Worm (Caenorhabditis elegans) whole organism, mixed stage, embryonic: ENCODE measurements around the gene Y43F8B.18.

Experiments
- M03D4.4 ChIP-seq: sonication (generic microtip); optimal IDR thresholded peaks from 2 replicates; lab custom pipeline; 2017; ENCODE audit warnings: mild to moderate bottlenecking, missing genetic modification characterization, missing compliant biosample characterization
- bed-3 ChIP-seq: fragments of 200-800 bp; sonication (Bioruptor generic); optimal IDR thresholded peaks from 3 replicates; lab custom pipeline; 2018; ENCODE audit warnings: mild to moderate bottlenecking, missing genetic modification characterization, moderate library complexity, missing compliant biosample characterization
- blmp-1 ChIP-seq: fragments of 150-350 bp; optimal IDR thresholded peaks from 2 replicates; lab custom pipeline; 2014; ENCODE audit warnings: missing biosample characterization, missing genetic modification characterization
- ceh-39 ChIP-seq: fragments of 150-350 bp; optimal IDR thresholded peaks from 2 replicates; lab custom pipeline; 2014; ENCODE audit warnings: missing biosample characterization, missing genetic modification characterization
- ceh-43 ChIP-seq: fragments of 200-800 bp; sonication (Bioruptor generic); optimal IDR thresholded peaks from 2 replicates; lab custom pipeline; 2018; ENCODE audit warnings: mild to moderate bottlenecking, missing genetic modification characterization, moderate library complexity, missing compliant biosample characterization
- ceh-83 ChIP-seq: fragments of 200-800 bp; sonication (Bioruptor generic); optimal IDR thresholded peaks from 2 replicates; lab custom pipeline; 2018; ENCODE audit warnings: mild to moderate bottlenecking, missing genetic modification characterization, missing compliant biosample characterization
- ces-1 ChIP-seq: fragments of 150-350 bp; optimal IDR thresholded peaks from 2 replicates; lab custom pipeline; 2014; ENCODE audit warnings: missing biosample characterization, missing genetic modification reagents, missing genetic modification characterization
- cnd-1 ChIP-seq: fragments of 200-800 bp; sonication (Bioruptor generic); optimal IDR thresholded peaks from 2 replicates; lab custom pipeline; 2018; ENCODE audit warnings: mild to moderate bottlenecking, missing genetic modification characterization, missing compliant biosample characterization
- drap-1 ChIP-seq: fragments of 200-800 bp; sonication (Bioruptor generic); optimal IDR thresholded peaks from 3 replicates; lab custom pipeline; 2018; ENCODE audit warnings: mild to moderate bottlenecking, missing genetic modification characterization, missing compliant biosample characterization
- elt-1 ChIP-seq: sonication (generic microtip); optimal IDR thresholded peaks from 2 replicates; lab custom pipeline; 2017; ENCODE audit warnings: missing genetic modification characterization, mild to moderate bottlenecking, missing compliant biosample characterization, antibody characterized with exemption, moderate library complexity, borderline replicate concordance; ENCODE audit not compliant: insufficient read depth
- elt-3 ChIP-seq: fragments of 150-350 bp; optimal IDR thresholded peaks from 2 replicates; lab custom pipeline; 2014; ENCODE audit warnings: missing biosample characterization, missing genetic modification characterization
- flh-1 ChIP-seq: fragments of 200-800 bp; sonication (Bioruptor generic); optimal IDR thresholded peaks from 2 replicates; lab custom pipeline; 2018; ENCODE audit warnings: mild to moderate bottlenecking, missing genetic modification characterization, moderate library complexity, missing compliant biosample characterization
- ham-2 ChIP-seq: fragments of 200-800 bp; sonication (Bioruptor generic); optimal IDR thresholded peaks from 2 replicates; lab custom pipeline; 2018; ENCODE audit warnings: mild to moderate bottlenecking, missing genetic modification characterization, missing compliant biosample characterization
- hlh-1 ChIP-seq: fragments of 150-350 bp; optimal IDR thresholded peaks from 2 replicates; lab custom pipeline; 2014; ENCODE audit warnings: missing biosample characterization, missing genetic modification reagents, missing genetic modification characterization
- lin-13 ChIP-seq: fragments of 150-350 bp; optimal IDR thresholded peaks from 2 replicates; lab custom pipeline; 2014; ENCODE audit warnings: missing biosample characterization, missing genetic modification characterization
- lin-32 ChIP-seq: fragments of 200-800 bp; sonication (Bioruptor generic); optimal IDR thresholded peaks from 2 replicates; lab custom pipeline; 2018; ENCODE audit warnings: mild to moderate bottlenecking, missing genetic modification characterization, missing compliant biosample characterization
- lsy-2 ChIP-seq: fragments of 150-350 bp; optimal IDR thresholded peaks from 2 replicates; lab custom pipeline; 2014; ENCODE audit warnings: missing biosample characterization, missing genetic modification characterization
- mab-5 ChIP-seq: fragments of 150-350 bp; optimal IDR thresholded peaks from 2 replicates; lab custom pipeline; 2014; ENCODE audit warnings: missing biosample characterization, missing genetic modification characterization
- mep-1 ChIP-seq: fragments of 150-350 bp; optimal IDR thresholded peaks from 2 replicates; lab custom pipeline; 2017; ENCODE audit warnings: missing biosample characterization, missing genetic modification reagents, missing genetic modification characterization, inconsistent platforms
- mls-2 ChIP-seq: sonication (generic microtip); optimal IDR thresholded peaks from 2 replicates; lab custom pipeline; 2016; ENCODE audit warnings: mild to moderate bottlenecking, missing genetic modification characterization, moderate library complexity, missing compliant biosample characterization
- nhr-12 ChIP-seq: fragments of 150-350 bp; optimal IDR thresholded peaks from 2 replicates; lab custom pipeline; 2014; ENCODE audit warnings: missing biosample characterization, missing genetic modification characterization
- nhr-2 ChIP-seq: fragments of 150-350 bp; optimal IDR thresholded peaks from 2 replicates; lab custom pipeline; 2014; ENCODE audit warnings: missing biosample characterization, missing genetic modification characterization
- nhr-237 ChIP-seq: fragments of 150-350 bp; optimal IDR thresholded peaks from 2 replicates; lab custom pipeline; 2014; ENCODE audit warnings: missing biosample characterization, missing genetic modification characterization
- nhr-28 ChIP-seq: fragments of 150-350 bp; optimal IDR thresholded peaks from 2 replicates; lab custom pipeline; 2014; ENCODE audit warnings: missing biosample characterization, missing genetic modification characterization
- nhr-76 ChIP-seq: sonication (generic microtip); optimal IDR thresholded peaks from 2 replicates; lab custom pipeline; 2017; ENCODE audit warnings: missing biosample characterization, missing genetic modification characterization
- pha-4 ChIP-seq: fragments of 150-350 bp; optimal IDR thresholded peaks from 2 replicates; lab custom pipeline; 2018; ENCODE audit warnings: missing biosample characterization, missing genetic modification reagents, missing genetic modification characterization
- sem-2 ChIP-seq: fragments of 200-800 bp; sonication (Bioruptor generic); optimal IDR thresholded peaks from 2 replicates; lab custom pipeline; 2018; ENCODE audit warnings: mild to moderate bottlenecking, missing genetic modification characterization, missing compliant biosample characterization
- snpc-4 ChIP-seq: fragments of 150-350 bp; optimal IDR thresholded peaks from 2 replicates; lab custom pipeline; 2014; ENCODE audit warnings: missing biosample characterization, missing genetic modification characterization
- sptf-1 ChIP-seq: sonication (generic microtip); optimal IDR thresholded peaks from 2 replicates; lab custom pipeline; 2017; ENCODE audit warnings: mild to moderate bottlenecking, missing genetic modification characterization, moderate library complexity, missing compliant biosample characterization
- tbx-8 ChIP-seq: fragments of 200-800 bp; sonication (Bioruptor generic); optimal IDR thresholded peaks from 2 replicates; lab custom pipeline; 2018; ENCODE audit warnings: mild to moderate bottlenecking, missing genetic modification characterization, moderate library complexity, missing compliant biosample characterization
- unc-120 ChIP-seq: sonication (generic microtip); optimal IDR thresholded peaks from 2 replicates; lab custom pipeline; 2017; ENCODE audit warnings: missing genetic modification characterization, missing compliant biosample characterization; ENCODE audit not compliant: poor library complexity, severe bottlenecking
- unc-39 ChIP-seq: fragments of 150-350 bp; optimal IDR thresholded peaks from 2 replicates; lab custom pipeline; 2014; ENCODE audit warnings: missing biosample characterization, missing genetic modification characterization
- unc-62 ChIP-seq: fragments of 150-350 bp; optimal IDR thresholded peaks from 2 replicates; lab custom pipeline; 2014; ENCODE audit warnings: missing biosample characterization, missing genetic modification reagents, missing genetic modification characterization
- zip-8 ChIP-seq: fragments of 150-350 bp; optimal IDR thresholded peaks from 2 replicates; lab custom pipeline; 2014; ENCODE audit warnings: missing biosample characterization, missing genetic modification characterization
- ztf-11 ChIP-seq: fragments of 150-350 bp; optimal IDR thresholded peaks from 2 replicates; lab custom pipeline; 2014; ENCODE audit warnings: missing biosample characterization, missing genetic modification characterization

Gene Y43F8B.18

DNA sequence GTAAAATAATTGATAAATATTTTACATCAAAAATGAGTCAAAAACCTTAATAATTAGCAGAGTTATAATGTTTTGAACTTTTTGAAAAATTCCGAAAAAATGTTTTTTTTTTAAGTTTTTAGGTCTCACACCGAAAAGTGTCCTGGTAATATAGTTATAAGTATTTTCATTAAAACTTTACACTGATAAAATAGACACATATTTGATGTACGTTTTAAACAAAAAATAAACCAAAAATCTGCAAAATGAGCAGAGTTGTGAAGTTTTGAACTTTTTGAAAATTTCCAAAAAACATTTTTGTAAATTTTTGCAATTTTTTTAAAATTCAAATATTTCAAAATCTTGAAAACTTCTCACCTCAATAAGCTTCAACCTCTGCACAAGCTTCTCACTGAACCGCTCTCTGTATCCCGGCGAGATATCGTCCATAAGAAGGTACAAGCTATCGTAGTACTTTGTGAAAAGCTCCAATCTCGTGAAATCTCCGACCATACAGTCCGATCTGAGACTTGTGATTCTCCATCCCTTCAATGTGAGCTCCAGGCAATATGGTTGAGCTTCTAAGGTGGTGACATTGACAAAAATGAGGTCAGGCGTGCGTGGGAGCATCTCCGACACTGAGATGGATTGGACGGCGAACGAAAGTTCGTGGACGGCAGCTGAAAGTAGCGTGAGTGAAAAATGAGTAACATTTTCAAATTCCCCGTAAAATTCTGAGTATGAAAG, 35.0 kb downstream of the Y43F8B.18 start:
- TF ChIP-seq nhr-2 (tag; lab: Kevin White, UChicago), result no peak
- TF ChIP-seq zip-8 (tag; lab: Kevin White, UChicago), result no peak
- no peak for TF ChIP-seq nhr-76 (tag; lab: Kevin White, UChicago)
- no peak for TF ChIP-seq hlh-1 (tag; lab: Kevin White, UChicago)
- TF ChIP-seq unc-62 (GFP tag; lab: Kevin White, UChicago), result no peak
- TF ChIP-seq nhr-237 (tag; lab: Kevin White, UChicago), result no peak

DNA sequence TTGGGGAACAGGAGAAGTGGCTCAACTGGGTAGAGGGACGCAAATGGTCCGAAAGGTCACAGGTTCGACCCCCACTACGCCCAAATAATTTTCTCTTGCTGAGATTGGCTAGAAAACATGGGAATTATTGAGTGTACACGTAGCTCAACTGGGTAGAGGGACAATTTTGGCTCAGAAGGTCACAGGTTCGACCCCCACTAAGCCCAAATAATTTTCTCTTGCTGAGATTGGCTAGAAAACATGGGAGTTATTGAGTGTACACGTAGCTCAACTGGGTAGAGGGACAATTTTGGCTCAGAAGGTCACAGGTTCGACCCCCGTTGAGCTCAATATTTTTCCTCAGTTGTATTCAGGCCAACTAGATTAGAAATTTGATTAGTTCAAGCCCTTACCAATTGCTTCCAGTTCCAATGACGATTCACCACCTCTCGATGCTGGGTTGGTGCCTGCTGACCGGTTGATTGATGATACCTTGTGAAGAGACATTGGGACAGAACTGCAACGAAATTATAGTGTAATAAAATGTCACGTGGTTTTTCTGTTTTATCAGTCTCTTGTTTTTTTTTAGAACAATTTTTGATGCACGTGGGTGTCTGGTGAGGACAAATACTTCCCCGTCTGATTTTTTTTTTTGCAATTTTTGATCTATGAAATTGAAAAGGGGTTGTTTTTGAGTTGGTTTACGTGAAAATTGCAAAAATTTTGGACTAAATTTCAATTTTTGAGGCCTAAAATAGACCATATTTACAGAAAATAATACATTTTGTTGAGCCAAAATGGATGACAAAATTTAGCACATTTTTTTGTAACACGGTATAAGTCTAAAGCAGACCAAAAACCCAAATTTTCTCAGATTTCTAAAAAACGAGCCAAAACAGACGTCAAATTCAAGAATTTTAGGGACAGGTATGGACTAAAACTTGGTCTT, 35.8 kb downstream of the Y43F8B.18 start:
- TF ChIP-seq ham-2 (no peak), drap-1 (GFP tag; lab: Kevin White, UChicago) (peak; percentile 42), snpc-4 (no peak), nhr-237 (tag; lab: Kevin White, UChicago) (no peak), ztf-11 (tag; lab: Kevin White, UChicago) (no peak), ceh-83 (GFP tag; lab: Kevin White, UChicago) (no peak), nhr-2 (tag; lab: Kevin White, UChicago) (peak; percentile 2), unc-120 (tag; lab: Kevin White, UChicago) (no peak), ceh-39 (no peak)

DNA sequence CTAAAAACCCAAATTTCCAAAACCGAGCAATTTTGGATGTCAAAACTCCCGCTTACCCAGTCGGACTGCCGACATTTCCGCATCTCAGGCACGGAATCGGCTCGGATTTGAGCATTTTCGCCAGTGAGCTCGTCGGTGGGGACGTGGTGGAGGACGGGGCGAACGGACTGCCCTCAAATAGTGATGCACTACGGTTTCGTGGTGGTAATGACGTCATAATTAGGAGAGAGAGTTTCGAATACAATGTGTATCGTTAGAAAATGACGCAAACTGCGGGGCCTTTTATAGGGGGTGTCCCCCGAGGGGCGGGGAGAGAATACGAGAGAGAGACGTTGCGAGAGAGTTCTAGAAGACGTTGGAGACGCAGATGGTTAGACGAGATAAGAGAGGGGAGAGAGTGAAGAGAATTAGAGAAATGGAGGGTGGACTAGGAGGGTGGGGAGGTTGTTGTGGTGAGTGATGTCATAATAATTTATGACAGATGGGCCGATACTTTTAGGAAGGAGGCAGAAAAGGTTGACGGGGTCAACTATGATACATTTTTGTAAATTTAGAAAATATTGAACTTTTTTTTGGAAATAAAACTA, 36.9 kb downstream of the Y43F8B.18 start:
- TF ChIP-seq nhr-12 (tag; lab: Kevin White, UChicago) (peak; percentile 86), mls-2 (tag; lab: Kevin White, UChicago) (peak; percentile 88), ztf-11 (tag; lab: Kevin White, UChicago) (peak; percentile 85), nhr-28 (tag; lab: Kevin White, UChicago) (no peak), ceh-43 (GFP tag; lab: Kevin White, UChicago) (peak; percentile 75), ces-1 (GFP tag; lab: Kevin White, UChicago) (peak; percentile 82), cnd-1 (tag; lab: Kevin White, UChicago) (peak; percentile 89), lsy-2 (tag; lab: Kevin White, UChicago) (peak; percentile 69), sptf-1 (peak; percentile 78), tbx-8 (peak; percentile 26), sem-2 (peak; percentile 68), mab-5 (tag; lab: Kevin White, UChicago) (peak; percentile 81), M03D4.4 (tag; lab: Kevin White, UChicago) (peak; percentile 70), nhr-76 (tag; lab: Kevin White, UChicago) (no peak), elt-1 (tag; lab: Kevin White, UChicago) (peak; percentile 74), ceh-83 (GFP tag; lab: Kevin White, UChicago) (peak; percentile 92), drap-1 (GFP tag; lab: Kevin White, UChicago) (peak; percentile 94), elt-3 (tag; lab: Kevin White, UChicago) (peak; percentile 82), snpc-4 (no peak), bed-3 (GFP tag; lab: Kevin White, UChicago) (no peak), blmp-1 (tag; lab: Kevin White, UChicago) (peak; percentile 25), unc-120 (tag; lab: Kevin White, UChicago) (peak; percentile 72), pha-4 (tag; lab: Kevin White, UChicago) (peak; percentile 10), unc-39 (tag; lab: Kevin White, UChicago) (peak; percentile 90), hlh-1 (tag; lab: Kevin White, UChicago) (peak; percentile 31), nhr-2 (tag; lab: Kevin White, UChicago) (peak; percentile 93), lin-32 (GFP tag; lab: Kevin White, UChicago) (peak; percentile 58), flh-1 (GFP tag; lab: Kevin White, UChicago) (peak; percentile 28), mep-1 (peak; percentile 72), lin-13 (tag; lab: Kevin White, UChicago) (peak; percentile 83), zip-8 (tag; lab: Kevin White, UChicago) (peak; percentile 94), ham-2 (no peak), unc-62 (GFP tag; lab: Kevin White, UChicago) (peak; percentile 99), nhr-237 (tag; lab: Kevin White, UChicago) (peak; percentile 45), ceh-39 (peak; percentile 87)
- TF ChIP-seq, all 35 proteins: peak for 30
